Fruit fly (Drosophila melanogaster): ENCODE measurements around the gene CG15803.

The CG15803 gene

DNA sequence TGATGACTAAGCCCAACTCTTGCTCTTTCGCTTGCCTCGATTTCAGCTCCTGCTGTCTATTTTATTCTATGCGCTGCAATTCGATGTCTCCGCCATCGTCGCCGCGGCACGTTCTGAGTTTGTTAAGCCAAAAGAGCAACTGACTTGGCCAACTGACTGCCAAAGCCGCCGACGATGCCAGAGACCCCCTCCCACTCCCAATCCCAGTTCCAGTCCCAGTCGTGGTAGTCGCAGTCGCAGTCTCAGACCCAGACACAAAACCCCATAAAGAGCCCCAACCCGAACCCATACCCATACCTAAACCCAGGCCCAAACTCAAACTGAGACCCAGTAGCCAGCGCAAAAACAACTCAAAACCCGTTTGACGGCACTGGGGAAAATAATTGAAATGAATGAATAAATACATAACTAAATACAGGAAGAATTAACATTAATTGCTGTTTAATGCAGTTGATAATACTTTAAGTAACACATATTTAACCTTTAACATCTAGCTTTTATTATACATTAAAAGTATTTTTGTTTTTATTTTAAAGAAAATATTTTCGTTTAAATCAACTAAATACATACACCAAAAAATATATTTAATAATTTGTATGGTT, 49.7 kb downstream of the CG15803 start:
- peak; percentile 57; the same call in 1 of the 3 replicates for TF ChIP-seq fd96Ca (GFP tag; IDR thresholded peaks at IDR 0.05)
- TF ChIP-seq CG32121 (GFP tag; IDR thresholded peaks at IDR 0.05), result 0 out of 2 replicates have a peak, but pooled peaks have one; percentile 15
- peak; percentile 2 for TF ChIP-seq CG17806 (tag; optimal IDR thresholded peaks at IDR 0.05)
- TF ChIP-seq CG8301 (tag; optimal IDR thresholded peaks at IDR 0.05), result no peak
- no peak for TF ChIP-seq CG10348 (GFP tag; IDR thresholded peaks at IDR 0.05)
- TF ChIP-seq Snoo (tag; optimal IDR thresholded peaks at IDR 0.05), result no peak
- peak; percentile 33 for TF ChIP-seq D1 (tag; optimal IDR thresholded peaks at IDR 0.05)
- TF ChIP-seq CG8159 (tag; optimal IDR thresholded peaks at IDR 0.05), result peak; percentile 76
- TF ChIP-seq rn (GFP tag; IDR thresholded peaks at IDR 0.05), result no peak
- TF ChIP-seq gl (tag; optimal IDR thresholded peaks at IDR 0.05), result no peak
- TF ChIP-seq CG13204 (GFP tag; optimal IDR thresholded peaks at IDR 0.05), result peak; percentile 32
- TF ChIP-seq CG14655 (GFP tag; optimal IDR thresholded peaks at IDR 0.05), result no peak
- 0 out of 2 replicates have a peak, but pooled peaks have one; percentile 11 for TF ChIP-seq CG12605 (GFP tag; IDR thresholded peaks at IDR 0.05)
- TF ChIP-seq EcR (GFP tag; optimal IDR thresholded peaks at IDR 0.05), result peak; percentile 28
- peak; percentile 66 for TF ChIP-seq CG15710 (tag; optimal IDR thresholded peaks at IDR 0.05)
- peak; percentile 64 for TF ChIP-seq CG9948 (tag; optimal IDR thresholded peaks at IDR 0.05)
- no peak for TF ChIP-seq Pif1A (GFP tag; optimal IDR thresholded peaks at IDR 0.05)
- no peak for TF ChIP-seq Pif1B (GFP tag; optimal IDR thresholded peaks at IDR 0.05)
- TF ChIP-seq CG4496 (GFP tag; IDR thresholded peaks at IDR 0.05), result peak; percentile 59; the same call in 2 of the 3 replicates
- no peak for TF ChIP-seq CG34367 (tag; optimal IDR thresholded peaks at IDR 0.05)
- peak; percentile 50 for TF ChIP-seq Ets98B (GFP tag; IDR thresholded peaks at IDR 0.05)

DNA sequence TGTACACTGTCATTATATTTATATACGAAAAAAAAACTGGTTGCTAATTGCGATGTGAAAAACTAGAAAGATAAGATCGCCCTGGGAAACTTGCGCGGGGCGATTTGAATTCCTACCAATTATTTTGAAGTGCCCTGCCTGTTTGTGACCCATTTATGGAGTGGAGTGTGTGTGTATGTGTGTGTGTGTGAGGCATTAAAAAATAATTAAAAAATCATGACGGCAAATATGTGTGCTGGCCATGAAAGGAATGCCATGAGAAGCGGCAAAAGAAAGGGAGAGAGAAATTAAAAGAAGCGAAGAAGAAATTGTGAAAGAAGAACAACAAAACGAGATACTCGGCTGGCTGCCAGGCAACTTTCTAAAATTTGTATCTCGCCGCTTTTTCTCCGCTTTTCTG, 50.6 kb downstream of the CG15803 start:
- TF ChIP-seq CG4496 (GFP tag; IDR thresholded peaks at IDR 0.05) (0 out of 3 replicates have a peak, but pooled peaks have one; percentile 7), EcR (GFP tag; optimal IDR thresholded peaks at IDR 0.05) (no peak)

DNA sequence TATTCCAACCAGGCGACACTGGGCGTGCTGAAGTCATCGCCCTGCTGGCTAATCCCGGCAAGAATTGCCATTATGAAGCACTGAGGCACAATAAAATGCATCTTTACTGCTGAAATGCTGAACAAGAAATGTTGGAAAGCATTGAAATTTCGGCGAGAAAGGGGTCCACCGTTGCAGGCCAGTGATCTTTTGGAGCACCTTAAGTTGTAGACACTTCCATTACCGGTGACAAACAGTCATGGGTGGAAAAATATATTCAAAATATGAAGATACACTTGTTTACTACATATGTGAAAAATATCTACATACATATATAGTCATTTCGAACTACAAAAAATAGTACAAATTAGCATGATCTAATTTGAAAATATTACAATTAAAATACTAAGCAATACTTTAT, 57.8 kb downstream of the CG15803 start, which contains the start of gene CG7126:
Gene CG7126, minus strand, starts transcription at position 101 of the 400 bp plus-strand sequence.
- TF ChIP-seq gl (tag; optimal IDR thresholded peaks at IDR 0.05) (no peak), CG4496 (GFP tag; IDR thresholded peaks at IDR 0.05) (no peak), CG17806 (tag; optimal IDR thresholded peaks at IDR 0.05) (no peak), Pif1B (GFP tag; optimal IDR thresholded peaks at IDR 0.05) (no peak), CG8159 (tag; optimal IDR thresholded peaks at IDR 0.05) (no peak), CG13204 (GFP tag; optimal IDR thresholded peaks at IDR 0.05) (no peak), Ets98B (GFP tag; IDR thresholded peaks at IDR 0.05) (no peak), Pif1A (GFP tag; optimal IDR thresholded peaks at IDR 0.05) (no peak), D1 (tag; optimal IDR thresholded peaks at IDR 0.05) (no peak), CG10348 (GFP tag; IDR thresholded peaks at IDR 0.05) (no peak), CG34367 (tag; optimal IDR thresholded peaks at IDR 0.05) (no peak), CG12605 (GFP tag; IDR thresholded peaks at IDR 0.05) (no peak), CG15710 (tag; optimal IDR thresholded peaks at IDR 0.05) (no peak), CG32121 (GFP tag; IDR thresholded peaks at IDR 0.05) (no peak), CG14655 (GFP tag; optimal IDR thresholded peaks at IDR 0.05) (no peak), rn (GFP tag; IDR thresholded peaks at IDR 0.05) (no peak), CG8301 (tag; optimal IDR thresholded peaks at IDR 0.05) (no peak), EcR (GFP tag; optimal IDR thresholded peaks at IDR 0.05) (no peak), fd96Ca (GFP tag; IDR thresholded peaks at IDR 0.05) (no peak), Snoo (tag; optimal IDR thresholded peaks at IDR 0.05) (no peak)

DNA sequence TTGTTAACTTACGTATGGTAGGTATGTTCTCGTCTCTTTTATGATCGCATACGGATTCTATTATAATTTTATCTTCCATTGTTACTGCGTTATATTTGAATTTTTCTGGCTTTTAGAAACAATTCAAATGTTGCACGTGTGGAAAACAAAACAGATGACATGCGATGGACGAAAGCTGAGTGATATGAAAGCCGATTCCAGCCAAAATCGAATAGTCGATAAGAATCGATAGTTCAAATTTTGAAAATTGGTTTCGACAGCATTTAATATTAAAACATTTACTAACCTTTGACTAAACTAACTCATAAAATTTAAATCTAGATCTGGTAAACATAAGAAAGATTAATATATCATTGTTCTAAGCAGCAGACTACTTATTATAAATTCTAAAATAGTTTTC, 59.0 kb downstream of the CG15803 start, which contains the start of gene Polr1E:
Gene Polr1E, minus strand, starts transcription at position 160 of the 400 bp plus-strand sequence.
- no peak for TF ChIP-seq CG14655 (GFP tag; optimal IDR thresholded peaks at IDR 0.05)
- peak; percentile 76 for TF ChIP-seq D1 (tag; optimal IDR thresholded peaks at IDR 0.05)
- no peak for TF ChIP-seq CG17806 (tag; optimal IDR thresholded peaks at IDR 0.05)

DNA sequence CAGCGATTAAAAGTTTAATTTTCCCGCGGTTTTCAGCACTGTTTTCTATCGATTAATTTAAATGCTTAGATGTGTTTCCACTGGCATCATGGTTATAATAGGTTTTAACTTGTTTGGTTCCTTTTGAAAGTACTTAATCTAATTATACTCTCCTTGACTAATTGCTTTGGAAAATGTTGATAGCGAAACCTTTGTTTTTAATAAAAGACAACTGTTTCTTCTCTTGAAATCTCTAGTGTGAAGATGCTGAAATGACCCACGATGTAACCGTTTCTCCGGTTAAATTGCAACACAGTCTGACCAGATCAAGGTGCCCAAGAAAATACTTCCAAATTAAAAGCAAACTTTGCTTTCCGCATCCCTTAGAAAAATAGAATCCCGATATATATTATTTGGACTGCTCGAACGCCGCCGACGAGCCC, 61.6 kb downstream of the CG15803 start, which contains the start of gene Dlc90F:
Gene Dlc90F, plus strand, starts transcription at position 330 of the 422 bp plus-strand sequence.
- TF ChIP-seq Ets98B (GFP tag; IDR thresholded peaks at IDR 0.05) (peak; percentile 62), CG4496 (GFP tag; IDR thresholded peaks at IDR 0.05) (peak; percentile 76; the same call in 1 of the 3 replicates), rn (GFP tag; IDR thresholded peaks at IDR 0.05) (0 out of 2 replicates have a peak, but pooled peaks have one; percentile 8), CG13204 (GFP tag; optimal IDR thresholded peaks at IDR 0.05) (no peak), CG14655 (GFP tag; optimal IDR thresholded peaks at IDR 0.05) (no peak), CG15710 (tag; optimal IDR thresholded peaks at IDR 0.05) (peak; percentile 68), CG12605 (GFP tag; IDR thresholded peaks at IDR 0.05) (0 out of 2 replicates have a peak, but pooled peaks have one; percentile 42), EcR (GFP tag; optimal IDR thresholded peaks at IDR 0.05) (no peak), CG9948 (tag; optimal IDR thresholded peaks at IDR 0.05) (peak; percentile 43), CG8159 (tag; optimal IDR thresholded peaks at IDR 0.05) (no peak), D1 (tag; optimal IDR thresholded peaks at IDR 0.05) (no peak), gl (tag; optimal IDR thresholded peaks at IDR 0.05) (no peak), Pif1B (GFP tag; optimal IDR thresholded peaks at IDR 0.05) (no peak), CG17806 (tag; optimal IDR thresholded peaks at IDR 0.05) (peak; percentile 58), CG8301 (tag; optimal IDR thresholded peaks at IDR 0.05) (peak; percentile 29), CG32121 (GFP tag; IDR thresholded peaks at IDR 0.05) (no peak), Snoo (tag; optimal IDR thresholded peaks at IDR 0.05) (peak; percentile 20), fd96Ca (GFP tag; IDR thresholded peaks at IDR 0.05) (peak; percentile 59), Pif1A (GFP tag; optimal IDR thresholded peaks at IDR 0.05) (no peak), CG34367 (tag; optimal IDR thresholded peaks at IDR 0.05) (peak; percentile 51), CG10348 (GFP tag; IDR thresholded peaks at IDR 0.05) (no peak)

All from whole organism, pupa.